Worm (Caenorhabditis elegans) whole organism, late embryonic: ENCODE measurements around the gene ile-2.

ENCODE experiments used
- ama-1 ChIP-seq: fragments of 150-350 bp; optimal IDR thresholded peaks from 2 replicates; lab custom pipeline; 2014
- ceh-18 ChIP-seq: sonication (generic microtip); optimal IDR thresholded peaks from 2 replicates; lab custom pipeline; 2016; ENCODE audit warnings: missing genetic modification characterization, missing compliant biosample characterization
- ceh-2 ChIP-seq: sonication (generic microtip); optimal IDR thresholded peaks from 2 replicates; lab custom pipeline; 2016; ENCODE audit warnings: missing genotype, missing genetic modification characterization, missing compliant biosample characterization
- fkh-10 ChIP-seq: fragments of 150-350 bp; optimal IDR thresholded peaks from 2 replicates; lab custom pipeline; 2014; ENCODE audit warnings: missing biosample characterization, missing genetic modification reagents, missing genetic modification characterization
- hlh-30 ChIP-seq: sonication (generic microtip); optimal IDR thresholded peaks from 2 replicates; lab custom pipeline; 2017; ENCODE audit warnings: antibody characterized with exemption, missing genetic modification characterization, missing compliant biosample characterization; ENCODE audit not compliant: insufficient read depth
- lim-6 ChIP-seq: sonication (generic microtip); optimal IDR thresholded peaks from 2 replicates; lab custom pipeline; 2016; ENCODE audit warnings: missing genetic modification characterization, missing compliant biosample characterization
- nhr-11 ChIP-seq: fragments of 150-350 bp; optimal IDR thresholded peaks from 2 replicates; lab custom pipeline; 2014; ENCODE audit warnings: missing biosample characterization, missing genetic modification characterization
- npax-4 ChIP-seq: sonication (generic microtip); optimal IDR thresholded peaks from 2 replicates; lab custom pipeline; 2016; ENCODE audit warnings: missing genetic modification characterization, missing compliant biosample characterization
- pat-9 ChIP-seq: fragments of 200-800 bp; sonication (Bioruptor generic); optimal IDR thresholded peaks from 2 replicates; lab custom pipeline; 2018; ENCODE audit warnings: mild to moderate bottlenecking, missing genetic modification characterization, moderate library complexity, missing compliant biosample characterization
- pqm-1 ChIP-seq: sonication (generic microtip); optimal IDR thresholded peaks from 2 replicates; lab custom pipeline; 2016; ENCODE audit warnings: missing genetic modification characterization, missing compliant biosample characterization
- sdc-2 ChIP-seq: sonication (generic microtip); optimal IDR thresholded peaks from 2 replicates; lab custom pipeline; 2016; ENCODE audit warnings: missing genotype, missing genetic modification characterization, missing compliant biosample characterization
- tbx-2 ChIP-seq: sonication (generic microtip); optimal IDR thresholded peaks from 2 replicates; lab custom pipeline; 2016; ENCODE audit warnings: missing genetic modification characterization, missing compliant biosample characterization
- unc-42 ChIP-seq: sonication (generic microtip); optimal IDR thresholded peaks from 2 replicates; lab custom pipeline; 2016; ENCODE audit warnings: missing genotype, missing genetic modification characterization, missing compliant biosample characterization

DNA sequence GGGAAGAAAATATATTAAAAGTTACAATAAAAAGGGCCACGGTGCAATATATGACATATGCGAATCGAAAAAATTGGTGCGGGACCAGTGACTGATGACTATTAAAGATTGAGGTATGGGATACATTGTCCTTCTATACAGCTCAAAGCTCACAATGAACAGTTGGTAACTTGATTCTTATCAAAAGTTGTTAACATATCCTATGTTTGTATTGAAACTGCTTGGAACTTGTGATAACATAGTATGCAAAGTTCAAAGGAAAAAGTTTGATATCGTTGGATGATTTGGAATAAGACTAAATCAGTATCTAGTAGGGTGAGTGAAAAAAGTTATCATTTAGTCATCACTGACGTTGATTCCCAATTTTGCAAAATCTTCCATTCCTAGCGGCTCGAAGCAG, 49.6 kb downstream of the ile-2 start:
- no peak for TF ChIP-seq lim-6 (tag; lab: Kevin White, UChicago)
- no peak for TF ChIP-seq hlh-30 (tag; lab: Kevin White, UChicago)
- TF ChIP-seq pqm-1 (tag; lab: Kevin White, UChicago): no peak
- TF ChIP-seq fkh-10 (GFP tag; lab: Kevin White, UChicago): no peak
- TF ChIP-seq unc-42 (tag; lab: Kevin White, UChicago): no peak
- no peak for TF ChIP-seq ceh-18 (tag; lab: Kevin White, UChicago)
- TF ChIP-seq sdc-2 (tag; lab: Kevin White, UChicago): no peak
- TF ChIP-seq npax-4 (tag; lab: Kevin White, UChicago): no peak
- TF ChIP-seq pat-9: no peak
- TF ChIP-seq ama-1 (lab: Kevin White, UChicago): no peak
- TF ChIP-seq tbx-2 (tag; lab: Kevin White, UChicago): no peak
- TF ChIP-seq ceh-2: no peak
- TF ChIP-seq nhr-11: no peak
